Fruit fly (Drosophila melanogaster) whole organism, embryonic: Measurements from ENCODE around the gene CG33111.
A peak's percentile ranks its signal among the peaks of the same experiment; 100 is the strongest.

Source experiments
- Bdp1 ChIP-seq: fragments of 200-800 bp; sonication (Bioruptor generic); optimal IDR thresholded peaks from 3 replicates; lab custom pipeline; 2016; ENCODE audit warnings: missing biosample characterization, missing genetic modification characterization
- CG11247 ChIP-seq: fragments of 200-800 bp; sonication (Bioruptor generic); IDR thresholded peaks from 2 replicates; pipeline ENCODE4 v1.3.6; 2022; ENCODE audit warnings: missing biosample characterization, missing genetic modification characterization
- CG11398 ChIP-seq: fragments of 200-800 bp; sonication (Bioruptor generic); optimal IDR thresholded peaks from 2 replicates; lab custom pipeline; 2016; ENCODE audit warnings: missing biosample characterization, missing genetic modification characterization
- CG12219 ChIP-seq: fragments of 200-800 bp; sonication (Bioruptor generic); optimal IDR thresholded peaks from 3 replicates; lab custom pipeline; 2018; ENCODE audit warnings: missing biosample characterization, mild to moderate bottlenecking, missing genetic modification characterization
- CG12236 ChIP-seq: fragments of 200-800 bp; sonication (Bioruptor generic); optimal IDR thresholded peaks from 2 replicates; lab custom pipeline; 2016; ENCODE audit warnings: missing biosample characterization, missing genetic modification characterization
- CG14667 ChIP-seq: fragments of 200-800 bp; sonication (Bioruptor generic); IDR thresholded peaks from 2 replicates; pipeline ENCODE4 v1.3.6; 2022; ENCODE audit warnings: missing biosample characterization, missing genetic modification characterization
- CG14965 ChIP-seq: fragments of 200-800 bp; sonication (Bioruptor generic); optimal IDR thresholded peaks from 2 replicates; lab custom pipeline; 2016; ENCODE audit warnings: missing biosample characterization, missing genetic modification characterization, borderline replicate concordance
- CG16779 ChIP-seq: fragments of 200-800 bp; sonication (Bioruptor generic); IDR thresholded peaks from 2 replicates; pipeline ENCODE4 v1.3.6; 2022; ENCODE audit warnings: missing biosample characterization, missing genetic modification characterization
- CG16813 ChIP-seq: fragments of 200-800 bp; sonication (Bioruptor generic); IDR thresholded peaks from 3 replicates; pipeline ENCODE4 v1.3.6; 2022; ENCODE audit warnings: missing biosample characterization, missing genetic modification characterization; ENCODE audit not compliant: partially characterized antibody
- CG17359 ChIP-seq: fragments of 200-800 bp; sonication (Bioruptor generic); optimal IDR thresholded peaks from 3 replicates; lab custom pipeline; 2018; ENCODE audit warnings: missing biosample characterization, mild to moderate bottlenecking, missing genetic modification characterization, moderate library complexity
- CG18011 ChIP-seq: fragments of 200-800 bp; sonication (Bioruptor generic); optimal IDR thresholded peaks from 2 replicates; lab custom pipeline; 2017; ENCODE audit warnings: missing biosample characterization, missing genetic modification characterization, mild to moderate bottlenecking, moderate library complexity, missing genotype
- CG18262 ChIP-seq: fragments of 200-800 bp; optimal IDR thresholded peaks from 3 replicates; lab custom pipeline; 2019; ENCODE audit warnings: missing biosample characterization, mild to moderate bottlenecking, missing genetic modification characterization, moderate library complexity
- CG2678 ChIP-seq: fragments of 200-800 bp; sonication (Bioruptor generic); optimal IDR thresholded peaks from 3 replicates; lab custom pipeline; 2019; ENCODE audit warnings: missing biosample characterization, mild to moderate bottlenecking, missing genetic modification characterization, moderate library complexity
- CG2875 ChIP-seq: fragments of 200-800 bp; sonication (Bioruptor generic); optimal IDR thresholded peaks from 2 replicates; lab custom pipeline; 2017; ENCODE audit warnings: missing biosample characterization, mild to moderate bottlenecking, missing genetic modification characterization, missing genetic modification reagents
- CG3838 ChIP-seq: fragments of 200-800 bp; sonication (Bioruptor generic); optimal IDR thresholded peaks from 3 replicates; lab custom pipeline; 2016; ENCODE audit warnings: missing biosample characterization, missing genetic modification characterization
- CG3847 ChIP-seq: fragments of 200-800 bp; sonication (Bioruptor generic); IDR thresholded peaks from 2 replicates; pipeline ENCODE4 v1.3.6; 2022; ENCODE audit warnings: missing biosample characterization, missing genetic modification characterization
- CG4424 ChIP-seq: fragments of 200-800 bp; sonication (Bioruptor generic); optimal IDR thresholded peaks from 3 replicates; lab custom pipeline; 2016; ENCODE audit warnings: missing biosample characterization, missing genetic modification characterization
- CG4820 ChIP-seq: fragments of 200-800 bp; sonication (Bioruptor generic); optimal IDR thresholded peaks from 3 replicates; lab custom pipeline; 2016; ENCODE audit warnings: missing biosample characterization, missing genetic modification characterization
- CG8359 ChIP-seq: fragments of 200-800 bp; sonication (Bioruptor generic); optimal IDR thresholded peaks from 2 replicates; lab custom pipeline; 2017; ENCODE audit warnings: missing biosample characterization, mild to moderate bottlenecking, missing genetic modification characterization, borderline replicate concordance
- D19A ChIP-seq: fragments of 200-800 bp; optimal IDR thresholded peaks from 3 replicates; lab custom pipeline; 2019; ENCODE audit warnings: missing biosample characterization, mild to moderate bottlenecking, missing genetic modification characterization, moderate library complexity
- Doc2 ChIP-seq: fragments of 200-800 bp; sonication (Bioruptor generic); IDR thresholded peaks from 2 replicates; pipeline ENCODE4 v1.3.6; 2022; ENCODE audit warnings: missing biosample characterization, missing genetic modification characterization
- Dp ChIP-seq: fragments of 200-800 bp; sonication (Bioruptor generic); optimal IDR thresholded peaks from 2 replicates; lab custom pipeline; 2018; ENCODE audit warnings: missing biosample characterization, mild to moderate bottlenecking, missing genetic modification characterization, moderate library complexity
- Eip74EF ChIP-seq, 2 experiments: fragments of 200-800 bp in 1 of 2; fragments of >200 bp in 1 of 2; sonication (Bioruptor generic) in 1 of 2; optimal IDR thresholded peaks; 2 replicates each; lab custom pipeline; 2017 to 2019; ENCODE audit warnings: missing biosample characterization in 2 of 2, missing genetic modification characterization in 2 of 2, mild to moderate bottlenecking in 1 of 2, moderate library complexity in 1 of 2
- Ets97D ChIP-seq: fragments of 200-800 bp; sonication (Bioruptor generic); optimal IDR thresholded peaks from 3 replicates; lab custom pipeline; 2016; ENCODE audit warnings: missing biosample characterization, missing genetic modification characterization
- Fer1 ChIP-seq: fragments of 200-800 bp; sonication (Bioruptor generic); optimal IDR thresholded peaks from 2 replicates; lab custom pipeline; 2017; ENCODE audit warnings: missing biosample characterization, mild to moderate bottlenecking, missing genetic modification characterization
- HLH3B ChIP-seq: fragments of 200-800 bp; sonication (Bioruptor generic); IDR thresholded peaks from 2 replicates; pipeline ENCODE4 v1.3.6; 2022; ENCODE audit warnings: missing biosample characterization, missing genetic modification characterization
- HmgD ChIP-seq: fragments of 200-800 bp; sonication (Bioruptor generic); optimal IDR thresholded peaks from 3 replicates; lab custom pipeline; 2016; ENCODE audit warnings: missing biosample characterization, missing genetic modification characterization
- Hr78 ChIP-seq, 2 experiments: fragments of 200-800 bp in 1 of 2; fragments of >200 bp in 1 of 2; sonication (Bioruptor generic) in 1 of 2; optimal IDR thresholded peaks; 2 replicates each; lab custom pipeline; 2017 to 2019; ENCODE audit warnings: missing biosample characterization in 2 of 2, missing genetic modification characterization in 2 of 2, mild to moderate bottlenecking in 1 of 2, moderate library complexity in 1 of 2
- Lim3 ChIP-seq: fragments of 200-800 bp; sonication (Bioruptor generic); IDR thresholded peaks from 2 replicates; pipeline ENCODE4 v1.3.6; 2022; ENCODE audit warnings: missing biosample characterization, missing genetic modification characterization
- Med ChIP-seq: fragments of 200-800 bp; sonication (Bioruptor generic); peaks from one replicate; lab custom pipeline; 2016; ENCODE audit warnings: missing biosample characterization, missing genetic modification characterization, mild to moderate bottlenecking, inconsistent platforms, moderate library complexity
- Pdp1 ChIP-seq, 2 experiments: fragments of 200-800 bp; sonication (Bioruptor generic); optimal IDR thresholded peaks; 3 replicates each; lab custom pipeline; 2016; ENCODE audit warnings: missing biosample characterization in 2 of 2, missing genetic modification characterization in 2 of 2, mild to moderate bottlenecking in 1 of 2, moderate library complexity in 1 of 2
- YL-1 ChIP-seq: fragments of 200-800 bp; sonication (Bioruptor generic); optimal IDR thresholded peaks from 3 replicates; lab custom pipeline; 2017; ENCODE audit warnings: missing biosample characterization, mild to moderate bottlenecking, missing genetic modification characterization
- ase ChIP-seq: fragments of 200-800 bp; sonication (Bioruptor generic); IDR thresholded peaks from 3 replicates; pipeline ENCODE4 v1.3.6; 2022; ENCODE audit warnings: missing biosample characterization, missing genetic modification characterization
- dimm ChIP-seq: fragments of 200-800 bp; sonication (Bioruptor generic); IDR thresholded peaks from 2 replicates; pipeline ENCODE4 v1.3.6; 2022; ENCODE audit warnings: missing biosample characterization, missing genetic modification characterization
- dmrt99B ChIP-seq: fragments of 200-800 bp; sonication (Bioruptor generic); optimal IDR thresholded peaks from 2 replicates; lab custom pipeline; 2018; ENCODE audit warnings: missing biosample characterization, mild to moderate bottlenecking, missing genetic modification characterization, moderate library complexity
- emc ChIP-seq: fragments of 200-800 bp; sonication (Bioruptor generic); optimal IDR thresholded peaks from 2 replicates; lab custom pipeline; 2016; ENCODE audit warnings: missing biosample characterization, missing genetic modification characterization
- exex ChIP-seq: fragments of 200-800 bp; sonication (Bioruptor generic); optimal IDR thresholded peaks from 4 replicates; lab custom pipeline; 2018; ENCODE audit warnings: missing biosample characterization, mild to moderate bottlenecking, missing genetic modification characterization, moderate library complexity
- fu2 ChIP-seq: fragments of 200-800 bp; sonication (Bioruptor generic); optimal IDR thresholded peaks from 2 replicates; lab custom pipeline; 2016; ENCODE audit warnings: missing biosample characterization, missing genetic modification characterization
- lbe ChIP-seq: fragments of 200-800 bp; sonication (Bioruptor generic); optimal IDR thresholded peaks from 2 replicates; lab custom pipeline; 2016; ENCODE audit warnings: missing biosample characterization, mild to moderate bottlenecking, missing genetic modification characterization
- nerfin-2 ChIP-seq: fragments of 200-800 bp; sonication (Bioruptor generic); IDR thresholded peaks from 2 replicates; pipeline ENCODE4 v1.3.6; 2022; ENCODE audit warnings: missing biosample characterization, missing genetic modification characterization; ENCODE audit not compliant: partially characterized antibody
- pho ChIP-seq: fragments of 200-800 bp; sonication (Bioruptor generic); optimal IDR thresholded peaks from 2 replicates; lab custom pipeline; 2016; ENCODE audit warnings: missing biosample characterization, missing genetic modification characterization
- pros ChIP-seq: fragments of 200-800 bp; sonication (Bioruptor generic); optimal IDR thresholded peaks from 3 replicates; lab custom pipeline; 2019; ENCODE audit warnings: missing biosample characterization, mild to moderate bottlenecking, missing genetic modification characterization, moderate library complexity
- repo ChIP-seq: fragments of 200-800 bp; sonication (Bioruptor generic); optimal IDR thresholded peaks from 2 replicates; lab custom pipeline; 2016; ENCODE audit warnings: missing biosample characterization, missing genetic modification characterization
- run ChIP-seq: fragments of 200-800 bp; sonication (Bioruptor generic); optimal IDR thresholded peaks from 3 replicates; lab custom pipeline; 2018; ENCODE audit warnings: missing biosample characterization, mild to moderate bottlenecking, missing genetic modification characterization
- scrt ChIP-seq: fragments of 200-800 bp; sonication (Bioruptor generic); optimal IDR thresholded peaks from 2 replicates; lab custom pipeline; 2018; ENCODE audit warnings: missing biosample characterization, mild to moderate bottlenecking, missing genetic modification characterization, moderate library complexity
- sd ChIP-seq: fragments of 200-800 bp; sonication (Bioruptor generic); optimal IDR thresholded peaks from 3 replicates; lab custom pipeline; 2018; ENCODE audit warnings: missing biosample characterization, mild to moderate bottlenecking, missing genetic modification characterization, moderate library complexity
- slou ChIP-seq: fragments of 200-800 bp; sonication (Bioruptor generic); optimal IDR thresholded peaks from 3 replicates; lab custom pipeline; 2016; ENCODE audit warnings: missing biosample characterization, missing genetic modification characterization
- tup ChIP-seq: fragments of 200-800 bp; sonication (Bioruptor generic); optimal IDR thresholded peaks from 2 replicates; lab custom pipeline; 2016; ENCODE audit warnings: missing biosample characterization, mild to moderate bottlenecking, missing genetic modification characterization, moderate library complexity
- vvl ChIP-seq: fragments of 200-800 bp; sonication (Bioruptor generic); IDR thresholded peaks from 2 replicates; pipeline ENCODE4 v1.3.6; 2022; ENCODE audit warnings: missing biosample characterization, missing genetic modification characterization
- zfh1 ChIP-seq: fragments of 200-800 bp; sonication (Bioruptor generic); IDR thresholded peaks from 3 replicates; pipeline ENCODE4 v1.3.6; 2022; ENCODE audit warnings: missing biosample characterization, missing genetic modification characterization

CG33111 gene

DNA sequence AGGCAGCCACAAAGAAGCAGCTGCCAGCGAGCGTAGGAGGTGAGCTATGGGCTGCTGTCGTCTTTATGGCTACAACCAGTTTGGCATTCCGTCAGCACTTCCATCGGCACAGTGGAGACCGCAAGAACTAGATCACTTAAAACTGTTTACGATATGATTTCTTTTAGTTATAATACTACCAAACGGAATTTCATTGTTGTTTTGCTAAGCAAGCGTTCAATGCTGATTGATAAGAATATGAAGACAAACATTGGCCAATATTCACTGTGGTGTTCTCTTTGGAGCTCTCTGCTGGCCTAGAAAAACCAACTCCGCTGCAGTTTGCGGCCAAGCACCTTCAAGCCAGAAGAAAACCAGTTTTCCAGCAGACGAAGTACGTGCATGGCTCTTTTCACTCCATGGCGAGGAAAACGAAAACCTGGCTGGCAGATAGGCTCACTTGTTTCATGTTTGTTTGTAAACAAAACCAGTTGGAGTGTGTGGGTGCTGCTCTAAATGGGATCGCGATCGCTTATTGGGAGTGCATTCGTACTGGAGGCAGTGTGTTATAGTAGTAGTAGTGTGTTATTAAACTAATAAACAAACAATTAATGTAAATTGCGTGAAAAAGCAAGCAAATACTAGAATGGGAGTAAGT, 1.4 kb downstream of the CG33111 start (continued):
- TF ChIP-seq CG17359 (no peak), CG3847 (GFP tag; lab: Robert Waterston, UW) (0 out of 2 replicates have a peak, but pooled peaks have one; percentile 10), repo (GFP tag; lab: Kevin White, UChicago) (no peak), Eip74EF (GFP tag; optimal IDR thresholded peaks at IDR 0.05; lab: Kevin White, UChicago) (no peak), CG14965 (no peak), HLH3B (peak; percentile 47), CG4820 (no peak), CG11398 (GFP tag; lab: Kevin White, UChicago) (no peak), CG3838 (GFP tag; lab: Kevin White, UChicago) (no peak), Lim3 (no peak), CG11247 (GFP tag; lab: Robert Waterston, UW) (no peak), CG2678 (tag; lab: Kevin White, UChicago) (no peak), CG2875 (GFP tag; lab: Kevin White, UChicago) (no peak), Dp (GFP tag; lab: Kevin White, UChicago) (no peak), Ets97D (GFP tag; lab: Kevin White, UChicago) (no peak), emc (GFP tag; lab: Kevin White, UChicago) (no peak), run (tag; lab: Kevin White, UChicago) (peak; percentile 4), lbe (GFP tag; lab: Kevin White, UChicago) (no peak), ase (GFP tag; lab: Robert Waterston, UW) (no peak), Hr78 (GFP tag; optimal IDR thresholded peaks at IDR 0.05; lab: Kevin White, UChicago) (no peak), CG8359 (no peak), nerfin-2 (GFP tag; lab: Robert Waterston, UW) (no peak), CG18262 (tag; lab: Kevin White, UChicago) (no peak), vvl (GFP tag; lab: Robert Waterston, UW) (0 out of 2 replicates have a peak, but pooled peaks have one; percentile 50), Doc2 (GFP tag; lab: Robert Waterston, UW) (no peak), Bdp1 (no peak), Med (peak; percentile 77), CG12219 (GFP tag; lab: Kevin White, UChicago) (no peak), pho (GFP tag; lab: Kevin White, UChicago) (peak; percentile 1), dmrt99B (no peak), pros (GFP tag; lab: Kevin White, UChicago) (no peak), D19A (tag; lab: Kevin White, UChicago) (no peak), tup (no peak), Pdp1 (GFP tag; optimal IDR thresholded peaks at IDR 0.05; lab: Kevin White, UChicago) (no peak), CG12236 (GFP tag; lab: Kevin White, UChicago) (no peak), Fer1 (GFP tag; lab: Kevin White, UChicago) (no peak), CG16813 (GFP tag; lab: Robert Waterston, UW) (no peak), CG18011 (no peak), scrt (GFP tag; lab: Kevin White, UChicago) (no peak), fu2 (GFP tag; lab: Kevin White, UChicago) (no peak), CG16779 (GFP tag; lab: Robert Waterston, UW) (no peak), dimm (GFP tag; lab: Robert Waterston, UW) (no peak), sd (tag; lab: Kevin White, UChicago) (peak; percentile 86), HmgD (no peak), YL-1 (peak; percentile 12), exex (tag; lab: Kevin White, UChicago) (no peak), slou (no peak), CG14667 (GFP tag; lab: Robert Waterston, UW) (no peak), zfh1 (GFP tag; lab: Robert Waterston, UW) (no peak), CG4424 (GFP tag; lab: Kevin White, UChicago) (peak; percentile 5)
